Fruit fly (Drosophila melanogaster): Measurements from ENCODE around the gene Msp300.
A peak's percentile ranks its signal among the peaks of the same experiment; 100 is the strongest.

The Msp300 gene

DNA sequence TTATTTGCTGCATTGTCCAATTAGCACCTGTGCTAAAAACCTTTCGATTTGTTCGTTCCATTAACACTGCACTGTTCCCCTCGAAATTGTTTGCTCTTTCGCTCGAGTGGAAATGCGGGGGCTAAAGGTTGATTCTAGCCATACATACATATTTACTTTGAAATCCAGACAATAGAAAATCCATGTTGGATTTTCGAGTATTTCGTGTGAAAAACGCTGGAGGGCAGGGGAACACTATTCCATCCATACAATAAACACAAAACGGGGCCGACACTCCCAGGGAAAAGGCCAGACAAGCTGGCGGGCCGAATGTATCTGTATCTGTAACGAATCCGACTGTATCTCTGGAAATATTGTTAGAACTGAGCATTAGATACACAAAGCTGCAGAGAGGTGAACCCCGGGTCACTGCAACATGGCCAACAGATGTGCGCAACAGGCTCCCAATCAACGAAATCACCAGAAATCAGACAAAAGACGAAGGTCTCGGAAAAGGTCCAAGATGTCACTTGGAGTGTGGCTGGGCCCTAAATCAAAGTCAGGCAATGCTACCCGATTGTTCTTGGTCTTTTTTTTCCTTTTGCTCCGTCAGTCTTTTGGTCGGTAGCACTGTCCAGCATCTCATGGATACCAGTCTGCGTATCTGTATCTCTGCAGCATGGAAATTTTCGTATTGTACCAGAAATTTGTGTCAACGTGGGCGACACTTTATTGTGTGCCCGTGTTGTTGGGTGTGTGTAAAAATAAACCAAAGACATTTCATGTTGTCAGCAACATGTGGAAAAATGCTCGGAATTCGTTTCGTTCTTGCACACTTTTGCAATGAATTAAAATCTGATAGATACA, 139.0 kb downstream of the Msp300 start (continued):
- peak; percentile 63 for TF ChIP-seq CG15696 (tag; optimal IDR thresholded peaks at IDR 0.05)
- peak; percentile 1 for TF ChIP-seq CG13894 (tag; optimal IDR thresholded peaks at IDR 0.05)
- no peak for TF ChIP-seq dpn (GFP tag; optimal IDR thresholded peaks at IDR 0.05)
- no peak for TF ChIP-seq trem (tag; optimal IDR thresholded peaks at IDR 0.05)
- TF ChIP-seq gce (GFP tag; IDR thresholded peaks at IDR 0.05) = no peak
- TF ChIP-seq CG6175 (GFP tag; IDR thresholded peaks at IDR 0.05) = no peak
- TF ChIP-seq vnd (GFP tag; IDR thresholded peaks at IDR 0.05; ENCODE audit: partially characterized antibody) = no peak
- no peak for TF ChIP-seq CG10147 (GFP tag; optimal IDR thresholded peaks at IDR 0.05)
- no peak for TF ChIP-seq Hmr (GFP tag; optimal IDR thresholded peaks at IDR 0.05)
- TF ChIP-seq sr (GFP tag; IDR thresholded peaks at IDR 0.05) = peak; percentile 93
- no peak for TF ChIP-seq HLH4C (GFP tag; IDR thresholded peaks at IDR 0.05; ENCODE audit: partially characterized antibody)
- no peak for TF ChIP-seq zfh1 (GFP tag; IDR thresholded peaks at IDR 0.05)
- TF ChIP-seq NFAT (GFP tag; IDR thresholded peaks at IDR 0.05) = no peak
- 0 out of 2 replicates have a peak, but pooled peaks have one; percentile 5 for TF ChIP-seq lmd (GFP tag; IDR thresholded peaks at IDR 0.05)
- TF ChIP-seq hth (optimal IDR thresholded peaks at IDR 0.05) = no peak
- no peak for TF ChIP-seq CG2875 (GFP tag; optimal IDR thresholded peaks at IDR 0.05)
- no peak for TF ChIP-seq eve (GFP tag; optimal IDR thresholded peaks at IDR 0.05)
- no peak for TF ChIP-seq row (GFP tag; IDR thresholded peaks at IDR 0.05)
- no peak for TF ChIP-seq mirr (GFP tag; optimal IDR thresholded peaks at IDR 0.05)
- TF ChIP-seq Trl (optimal IDR thresholded peaks at IDR 0.05) = no peak
- TF ChIP-seq Trl (GFP tag; optimal IDR thresholded peaks at IDR 0.05) = no peak
- no peak for TF ChIP-seq Six4 (GFP tag; optimal IDR thresholded peaks at IDR 0.05)
- 0 out of 3 replicates have a peak, but pooled peaks have one; percentile 20 for TF ChIP-seq ci (GFP tag; IDR thresholded peaks at IDR 0.05)
- TF ChIP-seq grn (GFP tag; optimal IDR thresholded peaks at IDR 0.05) = peak; percentile 46
- TF ChIP-seq maf-S (GFP tag; optimal IDR thresholded peaks at IDR 0.05) = no peak
- 0 out of 3 replicates have a peak, but pooled peaks have one; percentile 39 for TF ChIP-seq otp (GFP tag; IDR thresholded peaks at IDR 0.05)
- peak; percentile 47 for TF ChIP-seq CG7745 (tag; optimal IDR thresholded peaks at IDR 0.05)
- no peak for TF ChIP-seq Drgx (GFP tag; IDR thresholded peaks at IDR 0.05)
- TF ChIP-seq dysf (GFP tag; IDR thresholded peaks at IDR 0.05) = no peak
- TF ChIP-seq sd (tag; optimal IDR thresholded peaks at IDR 0.05) = peak; percentile 88
- TF ChIP-seq ind (GFP tag; optimal IDR thresholded peaks at IDR 0.05) = no peak
- no peak for TF ChIP-seq Mes4 (GFP tag; optimal IDR thresholded peaks at IDR 0.05)
- no peak for TF ChIP-seq Taf1 (GFP tag; IDR thresholded peaks at IDR 0.05)
- TF ChIP-seq kni (GFP tag; optimal IDR thresholded peaks at IDR 0.05) = peak; percentile 92
- no peak for TF ChIP-seq Atf6 (GFP tag; IDR thresholded peaks at IDR 0.05)
- TF ChIP-seq tio (GFP tag; optimal IDR thresholded peaks at IDR 0.05) = no peak
- no peak for TF ChIP-seq CG9609 (GFP tag; optimal IDR thresholded peaks at IDR 0.05)

- no peak for TF ChIP-seq Lim3 (GFP tag; IDR thresholded peaks at IDR 0.05)
- no peak for TF ChIP-seq cwo (GFP tag; optimal IDR thresholded peaks at IDR 0.05)
- TF ChIP-seq H2.0 (GFP tag; IDR thresholded peaks at IDR 0.05) = no peak
- no peak for TF ChIP-seq mirr (GFP tag; optimal IDR thresholded peaks at IDR 0.05)
- peak; percentile 92 for TF ChIP-seq CG6791 (GFP tag; IDR thresholded peaks at IDR 0.05; ENCODE audit: partially characterized antibody)
- peak; percentile 23 for TF ChIP-seq CG2678 (tag; optimal IDR thresholded peaks at IDR 0.05)
- no peak; the same call in 3 of the 4 replicates for TF ChIP-seq Dll (GFP tag; IDR thresholded peaks at IDR 0.05; ENCODE audit: partially characterized antibody)
- no peak for TF ChIP-seq sc (optimal IDR thresholded peaks at IDR 0.05)
- no peak for TF ChIP-seq sc (GFP tag; optimal IDR thresholded peaks at IDR 0.05)
- peak; percentile 73 for TF ChIP-seq HLH4C (GFP tag; IDR thresholded peaks at IDR 0.05; ENCODE audit: partially characterized antibody)
- TF ChIP-seq ac (GFP tag; optimal IDR thresholded peaks at IDR 0.05) = no peak
- 0 out of 2 replicates have a peak, but pooled peaks have one; percentile 30 for TF ChIP-seq slbo (GFP tag; IDR thresholded peaks at IDR 0.05)
- TF ChIP-seq CG12769 (tag; optimal IDR thresholded peaks at IDR 0.05) = peak; percentile 54
- no peak for TF ChIP-seq CG6683 (GFP tag; optimal IDR thresholded peaks at IDR 0.05)
- TF ChIP-seq Gug (GFP tag; IDR thresholded peaks at IDR 0.05) = no peak
- no peak for TF ChIP-seq CG17612 (GFP tag; IDR thresholded peaks at IDR 0.05)
- no peak for TF ChIP-seq CG11695 (GFP tag; IDR thresholded peaks at IDR 0.05)
These were observed 139.8 kb downstream of the Msp300 start for dm6 chr2L:5240520-5240919.

All from whole organism, embryonic.